Fruit fly (Drosophila melanogaster): Measurements from ENCODE around the gene CG14683.

dm6 chr3R:10709264-10709663 lies 12.8 kb downstream of the CG14683 start, which contains the start of gene CG31373:
- TF ChIP-seq gl (tag; optimal IDR thresholded peaks at IDR 0.05) (no peak), CG17806 (tag; optimal IDR thresholded peaks at IDR 0.05) (no peak), CG8301 (tag; optimal IDR thresholded peaks at IDR 0.05) (no peak), CG9948 (tag; optimal IDR thresholded peaks at IDR 0.05) (no peak), CG12605 (GFP tag; IDR thresholded peaks at IDR 0.05) (no peak), Pif1B (GFP tag; optimal IDR thresholded peaks at IDR 0.05) (no peak), CG34367 (tag; optimal IDR thresholded peaks at IDR 0.05) (no peak), EcR (GFP tag; optimal IDR thresholded peaks at IDR 0.05) (no peak)
